Worm (Caenorhabditis elegans) whole organism, L1 larva: ENCODE results near the gene viro-2.
A peak's percentile ranks its signal among the peaks of the same experiment; 100 is the strongest.

ENCODE experiments used
- C16A3.4 ChIP-seq: fragments of 150-350 bp; optimal IDR thresholded peaks from 2 replicates; lab custom pipeline; 2014; ENCODE audit warnings: missing biosample characterization, missing genetic modification characterization
- F16B12.6 ChIP-seq: fragments of 150-350 bp; optimal IDR thresholded peaks from 2 replicates; lab custom pipeline; 2014; ENCODE audit warnings: missing biosample characterization, missing genetic modification characterization
- Y116A8C.19 ChIP-seq: sonication (generic microtip); optimal IDR thresholded peaks from 2 replicates; lab custom pipeline; 2016; ENCODE audit warnings: missing compliant biosample characterization, missing genetic modification characterization, borderline replicate concordance
- aha-1 ChIP-seq: fragments of 150-350 bp; optimal IDR thresholded peaks from 2 replicates; lab custom pipeline; 2014; ENCODE audit warnings: missing biosample characterization, missing genetic modification characterization
- aly-2 ChIP-seq: fragments of 150-350 bp; optimal IDR thresholded peaks from 2 replicates; lab custom pipeline; 2014; ENCODE audit warnings: missing biosample characterization, missing genetic modification characterization
- ama-1 ChIP-seq: fragments of 150-350 bp; optimal IDR thresholded peaks from 2 replicates; lab custom pipeline; 2014
- blmp-1 ChIP-seq: fragments of 150-350 bp; optimal IDR thresholded peaks from 2 replicates; lab custom pipeline; 2014; ENCODE audit warnings: missing biosample characterization, missing genetic modification characterization
- ceh-82 ChIP-seq, 3 experiments: fragments of 150-350 bp in 1 of 3; sonication (generic microtip) in 2 of 3; optimal IDR thresholded peaks; 2 replicates each; lab custom pipeline; 2014 to 2017; ENCODE audit warnings: missing biosample characterization in 3 of 3, missing genetic modification characterization in 3 of 3
- ceh-90 ChIP-seq: sonication (generic microtip); optimal IDR thresholded peaks from 2 replicates; lab custom pipeline; 2016; ENCODE audit warnings: missing genetic modification characterization, missing compliant biosample characterization
- ces-1 ChIP-seq: fragments of 150-350 bp; optimal IDR thresholded peaks from 2 replicates; lab custom pipeline; 2014; ENCODE audit warnings: missing biosample characterization, missing genetic modification reagents, missing genetic modification characterization
- dpl-1 ChIP-seq, 3 experiments: fragments of 150-350 bp in 2 of 3; sonication (generic microtip) in 1 of 3; optimal IDR thresholded peaks; 2 replicates each; lab custom pipeline; 2014 to 2017; ENCODE audit warnings: missing biosample characterization in 3 of 3, missing genetic modification characterization in 3 of 3, missing genetic modification reagents in 3 of 3
- dsc-1 ChIP-seq: sonication (generic microtip); optimal IDR thresholded peaks from 2 replicates; lab custom pipeline; 2016; ENCODE audit warnings: mild to moderate bottlenecking, missing genetic modification characterization, missing compliant biosample characterization
- efl-1 ChIP-seq, 4 experiments: fragments of 150-350 bp; optimal IDR thresholded peaks in 3 of 4; peaks in 1 of 4; 1 replicate in 1 of 4; 2 replicates in 3 of 4; lab custom pipeline; 2014; ENCODE audit warnings: missing biosample characterization in 2 of 4, missing genetic modification characterization in 2 of 4, missing genetic modification reagents in 2 of 4
- egl-13 ChIP-seq: sonication (generic microtip); optimal IDR thresholded peaks from 2 replicates; lab custom pipeline; 2016; ENCODE audit warnings: missing genotype, missing genetic modification reagents, missing genetic modification characterization, missing compliant biosample characterization
- elt-2 ChIP-seq: sonication (generic microtip); optimal IDR thresholded peaks from 2 replicates; lab custom pipeline; 2016; ENCODE audit warnings: missing genetic modification characterization, mild to moderate bottlenecking, inconsistent platforms, missing compliant biosample characterization, missing genetic modification reagents
- fkh-4 ChIP-seq: sonication (generic microtip); optimal IDR thresholded peaks from 2 replicates; lab custom pipeline; 2016; ENCODE audit warnings: missing compliant biosample characterization, missing genetic modification characterization, borderline replicate concordance
- fkh-8 ChIP-seq: sonication (generic microtip); optimal IDR thresholded peaks from 2 replicates; lab custom pipeline; 2016; ENCODE audit warnings: mild to moderate bottlenecking, missing genetic modification characterization, missing compliant biosample characterization
- fos-1 ChIP-seq: fragments of 150-350 bp; optimal IDR thresholded peaks from 2 replicates; lab custom pipeline; 2014; ENCODE audit warnings: missing biosample characterization, missing genetic modification characterization
- hlh-17 ChIP-seq: fragments of 200-800 bp; sonication (Bioruptor generic); optimal IDR thresholded peaks from 2 replicates; lab custom pipeline; 2018; ENCODE audit warnings: missing genetic modification characterization, mild to moderate bottlenecking, missing compliant biosample characterization, moderate library complexity, borderline replicate concordance
- irx-1 ChIP-seq: sonication (generic microtip); optimal IDR thresholded peaks from 2 replicates; lab custom pipeline; 2016; ENCODE audit warnings: missing genetic modification characterization, missing compliant biosample characterization
- jun-1 ChIP-seq: fragments of 150-350 bp; optimal IDR thresholded peaks from 2 replicates; lab custom pipeline; 2014; ENCODE audit warnings: missing biosample characterization, missing genetic modification reagents, missing genetic modification characterization
- lin-15B ChIP-seq: fragments of 150-350 bp; sonication (generic microtip); optimal IDR thresholded peaks from 3 replicates; lab custom pipeline; 2014; ENCODE audit warnings: missing biosample characterization, missing genetic modification characterization
- lin-35 ChIP-seq, 2 experiments: fragments of 150-350 bp; optimal IDR thresholded peaks; 2 replicates each; lab custom pipeline; 2014; ENCODE audit warnings: missing biosample characterization in 2 of 2, missing genetic modification characterization in 2 of 2, missing genetic modification reagents in 2 of 2
- lin-39 ChIP-seq: fragments of 150-350 bp; optimal IDR thresholded peaks from 2 replicates; lab custom pipeline; 2014; ENCODE audit warnings: missing biosample characterization, missing genetic modification reagents, missing genetic modification characterization
- mdl-1 ChIP-seq, 2 experiments: fragments of 150-350 bp; optimal IDR thresholded peaks; 2 replicates each; lab custom pipeline; 2014 to 2017; ENCODE audit warnings: missing biosample characterization in 2 of 2, missing genetic modification characterization in 2 of 2, inconsistent platforms in 1 of 2
- mef-2 ChIP-seq: fragments of 150-350 bp; optimal IDR thresholded peaks from 2 replicates; lab custom pipeline; 2014; ENCODE audit warnings: missing biosample characterization, missing genetic modification characterization
- nhr-11 ChIP-seq: fragments of 150-350 bp; optimal IDR thresholded peaks from 2 replicates; lab custom pipeline; 2014; ENCODE audit warnings: missing biosample characterization, missing genetic modification characterization
- nhr-12 ChIP-seq: sonication (generic microtip); optimal IDR thresholded peaks from 2 replicates; lab custom pipeline; 2017; ENCODE audit warnings: missing biosample characterization, missing genetic modification characterization
- nhr-19 ChIP-seq: fragments of 200-800 bp; sonication (Bioruptor generic); conservative IDR thresholded peaks from 2 replicates; pipeline ENCODE4 v1.3.6; 2022; ENCODE audit warnings: missing genetic modification characterization, missing compliant biosample characterization
- nhr-20 ChIP-seq: sonication (generic microtip); optimal IDR thresholded peaks from 2 replicates; lab custom pipeline; 2016; ENCODE audit warnings: mild to moderate bottlenecking, missing genetic modification characterization, missing compliant biosample characterization
- nhr-47 ChIP-seq: sonication (generic microtip); optimal IDR thresholded peaks from 2 replicates; lab custom pipeline; 2016; ENCODE audit warnings: mild to moderate bottlenecking, missing genetic modification characterization, moderate library complexity, missing compliant biosample characterization
- nhr-71 ChIP-seq: sonication (generic microtip); optimal IDR thresholded peaks from 2 replicates; lab custom pipeline; 2016; ENCODE audit warnings: mild to moderate bottlenecking, missing genetic modification characterization, moderate library complexity, missing compliant biosample characterization
- nhr-84 ChIP-seq: sonication (generic microtip); optimal IDR thresholded peaks from 2 replicates; lab custom pipeline; 2017; ENCODE audit warnings: missing biosample characterization, missing genetic modification characterization
- nhr-85 ChIP-seq: sonication (generic microtip); peaks from one replicate; lab custom pipeline; 2016; ENCODE audit warnings: missing genetic modification characterization, inconsistent platforms, missing compliant biosample characterization
- pax-3 ChIP-seq: fragments of 200-800 bp; sonication (Bioruptor generic); optimal IDR thresholded peaks from 2 replicates; lab custom pipeline; 2018; ENCODE audit warnings: mild to moderate bottlenecking, missing genetic modification characterization, moderate library complexity, missing compliant biosample characterization
- pqm-1 ChIP-seq: sonication (generic microtip); optimal IDR thresholded peaks from 3 replicates; lab custom pipeline; 2017; ENCODE audit warnings: missing biosample characterization, missing genetic modification characterization
- rnt-1 ChIP-seq: sonication (generic microtip); optimal IDR thresholded peaks from 2 replicates; lab custom pipeline; 2016; ENCODE audit warnings: mild to moderate bottlenecking, missing genetic modification characterization, moderate library complexity, missing compliant biosample characterization
- snpc-4 ChIP-seq: fragments of 150-350 bp; optimal IDR thresholded peaks from 2 replicates; lab custom pipeline; 2014; ENCODE audit warnings: missing biosample characterization, missing genetic modification characterization
- sox-4 ChIP-seq: sonication (generic microtip); optimal IDR thresholded peaks from 2 replicates; lab custom pipeline; 2016; ENCODE audit warnings: missing genetic modification characterization, missing compliant biosample characterization
- sptf-1 ChIP-seq: fragments of 150-350 bp; optimal IDR thresholded peaks from 2 replicates; lab custom pipeline; 2014; ENCODE audit warnings: missing biosample characterization, missing genetic modification characterization
- sup-37 ChIP-seq: fragments of 200-800 bp; sonication (Bioruptor generic); optimal IDR thresholded peaks from 2 replicates; lab custom pipeline; 2018; ENCODE audit warnings: mild to moderate bottlenecking, missing genetic modification characterization, missing compliant biosample characterization
- swsn-7 ChIP-seq: sonication (generic microtip); optimal IDR thresholded peaks from 2 replicates; lab custom pipeline; 2016; ENCODE audit warnings: missing genetic modification characterization, missing compliant biosample characterization
- tlp-1 ChIP-seq: fragments of 150-350 bp; optimal IDR thresholded peaks from 2 replicates; lab custom pipeline; 2014; ENCODE audit warnings: missing biosample characterization, missing genetic modification characterization
- unc-130 ChIP-seq: fragments of 150-350 bp; optimal IDR thresholded peaks from 2 replicates; lab custom pipeline; 2017; ENCODE audit warnings: missing biosample characterization, missing genetic modification characterization, inconsistent platforms
- unc-30 ChIP-seq: sonication (generic microtip); optimal IDR thresholded peaks from 2 replicates; lab custom pipeline; 2017; ENCODE audit warnings: missing biosample characterization, missing genetic modification characterization
- zag-1 ChIP-seq: fragments of 150-350 bp; optimal IDR thresholded peaks from 2 replicates; lab custom pipeline; 2014; ENCODE audit warnings: missing biosample characterization, missing genetic modification characterization
- zip-4 ChIP-seq: fragments of 200-800 bp; sonication (Bioruptor generic); optimal IDR thresholded peaks from 2 replicates; lab custom pipeline; 2018; ENCODE audit warnings: mild to moderate bottlenecking, missing genetic modification characterization, moderate library complexity, missing compliant biosample characterization
- ztf-11 ChIP-seq, 2 experiments: sonication (generic microtip); optimal IDR thresholded peaks; 2 replicates each; lab custom pipeline; 2016 to 2017; ENCODE audit warnings: missing genetic modification characterization in 2 of 2, missing biosample characterization in 1 of 2, missing compliant biosample characterization in 1 of 2
- ztf-4 ChIP-seq: fragments of 150-350 bp; optimal IDR thresholded peaks from 2 replicates; lab custom pipeline; 2014; ENCODE audit warnings: missing biosample characterization, missing genetic modification characterization

viro-2 gene

ce11 chrIII:7090545-7090944 lies 38.2 kb upstream of the viro-2 start, which contains the start of gene ZK418.10 (continued):
- TF ChIP-seq lin-15B (no peak), sup-37 (no peak), sox-4 (tag; lab: Kevin White, UChicago) (peak; percentile 68), jun-1 (tag; lab: Kevin White, UChicago) (no peak), ztf-11 (tag; optimal IDR thresholded peaks at IDR 0.05; lab: Kevin White, UChicago) (no peak), nhr-19 (no peak), blmp-1 (tag; lab: Kevin White, UChicago) (no peak), rnt-1 (no peak), mdl-1 (tag; optimal IDR thresholded peaks at IDR 0.05; lab: Kevin White, UChicago) (no peak), egl-13 (tag; lab: Kevin White, UChicago) (no peak), pax-3 (peak; percentile 45), dsc-1 (peak; percentile 97), elt-2 (tag; lab: Kevin White, UChicago) (no peak), fkh-8 (tag; lab: Kevin White, UChicago) (peak; percentile 91), aly-2 (tag; lab: Kevin White, UChicago) (no peak), Y116A8C.19 (tag; lab: Kevin White, UChicago) (no peak), nhr-84 (no peak), nhr-85 (tag; lab: Kevin White, UChicago) (no peak), nhr-11 (no peak), lin-39 (tag; lab: Kevin White, UChicago) (no peak), zip-4 (GFP tag; lab: Kevin White, UChicago) (no peak), unc-30 (tag; lab: Kevin White, UChicago) (no peak), nhr-12 (tag; lab: Kevin White, UChicago) (no peak), C16A3.4 (tag; lab: Kevin White, UChicago) (no peak), nhr-71 (peak; percentile 65), nhr-47 (tag; lab: Kevin White, UChicago) (peak; percentile 67), nhr-20 (peak; percentile 24), aha-1 (tag; lab: Kevin White, UChicago) (no peak), irx-1 (no peak), zag-1 (tag; lab: Kevin White, UChicago) (no peak), swsn-7 (tag; lab: Kevin White, UChicago) (peak; percentile 35), sptf-1 (tag; lab: Kevin White, UChicago) (no peak), ztf-4 (tag; lab: Kevin White, UChicago) (no peak), tlp-1 (tag; lab: Kevin White, UChicago) (no peak), ces-1 (GFP tag; lab: Kevin White, UChicago) (no peak), fkh-4 (no peak), efl-1 (optimal IDR thresholded peaks at IDR 0.05; lab: Kevin White, UChicago) (no peak), efl-1 (GFP tag; optimal IDR thresholded peaks at IDR 0.05 in 1 of 2; lab: Kevin White, UChicago) (peak in 1 of 2 experiments; percentile 45), ama-1 (lab: Kevin White, UChicago) (no peak), fos-1 (tag; lab: Kevin White, UChicago) (no peak), lin-35 (GFP tag; optimal IDR thresholded peaks at IDR 0.05; lab: Kevin White, UChicago) (no peak), ceh-82 (tag; optimal IDR thresholded peaks at IDR 0.05; lab: Kevin White, UChicago) (no peak)
- TF ChIP-seq, all 84 proteins: peak for 10

- TF ChIP-seq pqm-1 (tag; lab: Kevin White, UChicago) = no peak
- TF ChIP-seq mdl-1 (tag; optimal IDR thresholded peaks at IDR 0.05; lab: Kevin White, UChicago) = no peak
- no peak for TF ChIP-seq nhr-71
- TF ChIP-seq dpl-1 (GFP tag; optimal IDR thresholded peaks at IDR 0.05; lab: Kevin White, UChicago) = no peak
- no peak for TF ChIP-seq pax-3
- TF ChIP-seq ceh-90 (tag; lab: Kevin White, UChicago) = no peak
- no peak for TF ChIP-seq snpc-4
- TF ChIP-seq F16B12.6 = no peak
- TF ChIP-seq aly-2 (tag; lab: Kevin White, UChicago) = no peak
- TF ChIP-seq unc-130 (tag; lab: Kevin White, UChicago) = no peak
- no peak for TF ChIP-seq hlh-17 (GFP tag; lab: Kevin White, UChicago)
- no peak for TF ChIP-seq mef-2 (tag; lab: Kevin White, UChicago)
- no peak for TF ChIP-seq zag-1 (tag; lab: Kevin White, UChicago)
- no peak for TF ChIP-seq unc-30 (tag; lab: Kevin White, UChicago)
Measured at ce11 chrIII:7091042-7091441, 37.7 kb upstream of the viro-2 start, which contains the start of gene ZK418.2. ZK418.2 (plus strand) TSS chrIII:7091342.
